Worm (Caenorhabditis elegans): ENCODE measurements around the gene C08B6.2.

- TF ChIP-seq zag-1 (tag; optimal IDR thresholded peaks at IDR 0.05) (no peak), madf-9 (GFP tag; conservative IDR thresholded peaks at IDR 0.05) (no peak), ceh-62 (tag; optimal IDR thresholded peaks at IDR 0.05) (no peak), lsy-2 (tag; optimal IDR thresholded peaks at IDR 0.05) (no peak)
Observed at ce11 chrV:10148352-10148751, 42.8 kb downstream of the C08B6.2 start, which contains the start of gene srsx-26.
